Worm (Caenorhabditis elegans) whole organism, young adult: ENCODE results near the gene cysl-2.

Source experiments
- B0019.2 ChIP-seq: fragments of 200-800 bp; sonication (Bioruptor generic); conservative IDR thresholded peaks from 2 replicates; pipeline ENCODE4 v1.3.6; 2022; ENCODE audit warnings: missing genetic modification reagents, missing genetic modification characterization, missing compliant biosample characterization
- B0336.3 ChIP-seq: fragments of 200-800 bp; sonication (Bioruptor generic); IDR thresholded peaks from 2 replicates; pipeline ENCODE4 v1.3.6; 2022; ENCODE audit warnings: missing genetic modification characterization, missing compliant biosample characterization
- C06A6.2 ChIP-seq: fragments of 200-800 bp; sonication (Bioruptor generic); conservative IDR thresholded peaks from 2 replicates; pipeline ENCODE4 v1.3.6; 2022; ENCODE audit warnings: missing genetic modification characterization, missing compliant biosample characterization
- C17E4.6 ChIP-seq: fragments of 200-800 bp; sonication (Bioruptor generic); IDR thresholded peaks from 2 replicates; pipeline ENCODE4 v1.3.6; 2022; ENCODE audit warnings: missing genetic modification reagents, missing genetic modification characterization, missing compliant biosample characterization
- D2030.7 ChIP-seq: fragments of 200-800 bp; sonication (Bioruptor generic); IDR thresholded peaks from 2 replicates; pipeline ENCODE4 v1.3.6; 2022; ENCODE audit warnings: missing genetic modification reagents, missing genetic modification characterization, missing compliant biosample characterization
- F10E7.11 ChIP-seq: sonication (generic microtip); optimal IDR thresholded peaks from 2 replicates; lab custom pipeline; 2017; ENCODE audit warnings: mild to moderate bottlenecking, missing genetic modification characterization, moderate library complexity, missing compliant biosample characterization
- F37B4.10 ChIP-seq: fragments of 200-800 bp; sonication (Bioruptor generic); IDR thresholded peaks from 2 replicates; pipeline ENCODE4 v1.3.6; 2022; ENCODE audit warnings: missing genetic modification characterization, missing compliant biosample characterization
- F57C9.4 ChIP-seq: sonication (generic microtip); optimal IDR thresholded peaks from 2 replicates; lab custom pipeline; 2017; ENCODE audit warnings: mild to moderate bottlenecking, missing genetic modification characterization, missing compliant biosample characterization
- K11D2.4 ChIP-seq: fragments of 200-800 bp; sonication (Bioruptor generic); IDR thresholded peaks from 2 replicates; pipeline ENCODE4 v1.3.6; 2022; ENCODE audit warnings: missing genetic modification reagents, missing genetic modification characterization, missing compliant biosample characterization
- T07F8.4 ChIP-seq: sonication (generic microtip); optimal IDR thresholded peaks from 2 replicates; lab custom pipeline; 2016; ENCODE audit warnings: mild to moderate bottlenecking, missing genetic modification characterization, moderate library complexity, missing compliant biosample characterization
- T26A5.8 ChIP-seq: sonication (generic microtip); optimal IDR thresholded peaks from 2 replicates; lab custom pipeline; 2016; ENCODE audit warnings: missing genetic modification characterization, missing compliant biosample characterization
- Y95B8A.8 ChIP-seq: fragments of 200-800 bp; sonication (Bioruptor generic); IDR thresholded peaks from 2 replicates; pipeline ENCODE4 v1.3.6; 2022; ENCODE audit warnings: missing genetic modification reagents, missing genetic modification characterization, missing compliant biosample characterization
- akir-1 ChIP-seq: fragments of 200-800 bp; sonication (Bioruptor generic); optimal IDR thresholded peaks from 2 replicates; lab custom pipeline; 2018; ENCODE audit warnings: mild to moderate bottlenecking, missing genetic modification characterization, moderate library complexity, missing compliant biosample characterization
- ama-1 ChIP-seq, 3 experiments: fragments of 150-350 bp in 1 of 3; sonication (generic microtip) in 2 of 3; optimal IDR thresholded peaks; 2 replicates each; lab custom pipeline; 2014 to 2018; ENCODE audit warnings: missing biosample characterization in 2 of 3, missing genetic modification characterization in 2 of 3, missing genetic modification reagents in 2 of 3
- aptf-3 ChIP-seq: fragments of 200-800 bp; sonication (Bioruptor generic); IDR thresholded peaks from 2 replicates; pipeline ENCODE4 v1.3.6; 2022; ENCODE audit warnings: missing genetic modification characterization, missing compliant biosample characterization
- atf-7 ChIP-seq: sonication (generic microtip); optimal IDR thresholded peaks from 2 replicates; lab custom pipeline; 2017; ENCODE audit warnings: mild to moderate bottlenecking, missing genetic modification characterization, missing compliant biosample characterization
- attf-3 ChIP-seq: fragments of 200-800 bp; sonication (Bioruptor generic); conservative IDR thresholded peaks from 2 replicates; pipeline ENCODE4 v1.3.6; 2022; ENCODE audit warnings: missing genetic modification reagents, missing genetic modification characterization, missing compliant biosample characterization
- attf-5 ChIP-seq: fragments of 200-800 bp; sonication (Bioruptor generic); optimal IDR thresholded peaks from 2 replicates; lab custom pipeline; 2018; ENCODE audit warnings: mild to moderate bottlenecking, missing genetic modification characterization, missing compliant biosample characterization
- attf-6 ChIP-seq: fragments of 200-800 bp; sonication (Bioruptor generic); IDR thresholded peaks from 2 replicates; pipeline ENCODE4 v1.3.6; 2022; ENCODE audit warnings: missing genetic modification reagents, missing genetic modification characterization, missing compliant biosample characterization
- cebp-2 ChIP-seq: fragments of 200-800 bp; sonication (Bioruptor generic); IDR thresholded peaks from 2 replicates; pipeline ENCODE4 v1.3.6; 2022; ENCODE audit warnings: missing genetic modification characterization, missing compliant biosample characterization
- ceh-40 ChIP-seq: fragments of 200-800 bp; sonication (Bioruptor generic); IDR thresholded peaks from 2 replicates; pipeline ENCODE4 v1.3.6; 2022; ENCODE audit warnings: missing genetic modification characterization, missing compliant biosample characterization
- ceh-58 ChIP-seq: fragments of 200-800 bp; sonication (Bioruptor generic); IDR thresholded peaks from 2 replicates; pipeline ENCODE4 v1.3.6; 2022; ENCODE audit warnings: missing genetic modification characterization, missing compliant biosample characterization
- ceh-79 ChIP-seq: sonication (generic microtip); optimal IDR thresholded peaks from 2 replicates; lab custom pipeline; 2017; ENCODE audit warnings: mild to moderate bottlenecking, missing genetic modification characterization, missing compliant biosample characterization
- chd-7 ChIP-seq: sonication (generic microtip); optimal IDR thresholded peaks from 2 replicates; lab custom pipeline; 2016; ENCODE audit warnings: mild to moderate bottlenecking, missing genetic modification characterization, moderate library complexity, missing compliant biosample characterization
- die-1 ChIP-seq: sonication (generic microtip); optimal IDR thresholded peaks from 2 replicates; lab custom pipeline; 2016; ENCODE audit warnings: missing genotype, mild to moderate bottlenecking, missing genetic modification characterization, missing compliant biosample characterization
- egl-44 ChIP-seq: fragments of 200-800 bp; sonication (Bioruptor generic); IDR thresholded peaks from 2 replicates; pipeline ENCODE4 v1.3.6; 2022; ENCODE audit warnings: missing genetic modification reagents, missing genetic modification characterization, missing compliant biosample characterization
- gei-17 ChIP-seq: fragments of 200-800 bp; sonication (Bioruptor generic); optimal IDR thresholded peaks from 2 replicates; lab custom pipeline; 2018; ENCODE audit warnings: mild to moderate bottlenecking, missing genetic modification characterization, missing compliant biosample characterization
- him-1 ChIP-seq: sonication (generic microtip); optimal IDR thresholded peaks from 2 replicates; lab custom pipeline; 2016; ENCODE audit warnings: missing genotype, missing genetic modification reagents, missing genetic modification characterization, missing compliant biosample characterization
- hlh-12 ChIP-seq: sonication (generic microtip); optimal IDR thresholded peaks from 2 replicates; lab custom pipeline; 2016; ENCODE audit warnings: missing genetic modification characterization, missing compliant biosample characterization
- hmg-20 ChIP-seq: fragments of 200-800 bp; sonication (Bioruptor generic); IDR thresholded peaks from 2 replicates; pipeline ENCODE4 v1.3.6; 2022; ENCODE audit warnings: missing genetic modification reagents, missing genetic modification characterization, missing compliant biosample characterization
- hsf-1 ChIP-seq: fragments of 200-800 bp; sonication (Bioruptor generic); IDR thresholded peaks from 2 replicates; pipeline ENCODE4 v1.3.6; 2022; ENCODE audit warnings: missing genetic modification reagents, missing genetic modification characterization, missing compliant biosample characterization
- lag-1 ChIP-seq: fragments of 200-800 bp; sonication (Bioruptor generic); IDR thresholded peaks from 2 replicates; pipeline ENCODE4 v1.3.6; 2022; ENCODE audit warnings: missing genetic modification reagents, missing genetic modification characterization, missing compliant biosample characterization
- let-526 ChIP-seq: fragments of 200-800 bp; sonication (Bioruptor generic); IDR thresholded peaks from 2 replicates; pipeline ENCODE4 v1.3.6; 2022; ENCODE audit warnings: missing genetic modification reagents, missing genetic modification characterization, missing compliant biosample characterization
- let-607 ChIP-seq, 2 experiments: fragments of 200-800 bp in 1 of 2; sonication (Bioruptor generic) in 1 of 2; sonication (generic microtip) in 1 of 2; optimal IDR thresholded peaks; 2 replicates each; lab custom pipeline; 2016 to 2018; ENCODE audit warnings: mild to moderate bottlenecking in 2 of 2, missing compliant biosample characterization in 2 of 2, missing genetic modification characterization in 2 of 2, moderate library complexity in 2 of 2, missing genotype in 1 of 2
- lin-35 ChIP-seq, 3 experiments: fragments of 150-350 bp in 2 of 3; sonication (generic microtip) in 1 of 3; optimal IDR thresholded peaks; 2 replicates each; lab custom pipeline; 2014 to 2018; ENCODE audit warnings: missing biosample characterization in 3 of 3, missing genetic modification characterization in 3 of 3, missing genetic modification reagents in 3 of 3
- lsl-1 ChIP-seq: fragments of 200-800 bp; sonication (Bioruptor generic); optimal IDR thresholded peaks from 2 replicates; lab custom pipeline; 2018; ENCODE audit warnings: mild to moderate bottlenecking, missing genetic modification characterization, moderate library complexity, missing compliant biosample characterization
- madf-3 ChIP-seq: fragments of 200-800 bp; sonication (Bioruptor generic); IDR thresholded peaks from 2 replicates; pipeline ENCODE4 v1.3.6; 2022; ENCODE audit warnings: missing genetic modification reagents, missing genetic modification characterization, missing compliant biosample characterization
- madf-6 ChIP-seq: fragments of 200-800 bp; sonication (Bioruptor generic); IDR thresholded peaks from 2 replicates; pipeline ENCODE4 v1.3.6; 2022; ENCODE audit warnings: missing genetic modification reagents, missing genetic modification characterization, missing compliant biosample characterization
- madf-8 ChIP-seq: fragments of 200-800 bp; sonication (Bioruptor generic); conservative IDR thresholded peaks from 2 replicates; pipeline ENCODE4 v1.3.6; 2022; ENCODE audit warnings: missing genetic modification reagents, missing genetic modification characterization, missing compliant biosample characterization
- nfya-2 ChIP-seq: fragments of 200-800 bp; sonication (Bioruptor generic); IDR thresholded peaks from 2 replicates; pipeline ENCODE4 v1.3.6; 2022; ENCODE audit warnings: missing genetic modification reagents, missing genetic modification characterization, missing compliant biosample characterization
- pha-4 ChIP-seq: fragments of 150-350 bp; sonication (generic microtip); optimal IDR thresholded peaks from 2 replicates; lab custom pipeline; 2014; ENCODE audit warnings: missing biosample characterization, missing genetic modification reagents, missing genetic modification characterization
- repo-1 ChIP-seq: sonication (generic microtip); optimal IDR thresholded peaks from 2 replicates; lab custom pipeline; 2017; ENCODE audit warnings: mild to moderate bottlenecking, missing genetic modification characterization, missing compliant biosample characterization
- rpc-1 ChIP-seq, 2 experiments: fragments of 150-350 bp in 1 of 2; sonication (generic microtip) in 1 of 2; optimal IDR thresholded peaks; 2 replicates each; lab custom pipeline; 2014 to 2018; ENCODE audit warnings: missing biosample characterization in 1 of 2, missing genetic modification characterization in 1 of 2, missing genetic modification reagents in 1 of 2, missing genotype in 1 of 2
- sptf-2 ChIP-seq: fragments of 200-800 bp; sonication (Bioruptor generic); optimal IDR thresholded peaks from 2 replicates; lab custom pipeline; 2018; ENCODE audit warnings: mild to moderate bottlenecking, missing genetic modification characterization, missing compliant biosample characterization
- tlf-1 ChIP-seq: fragments of 200-800 bp; sonication (Bioruptor generic); optimal IDR thresholded peaks from 2 replicates; lab custom pipeline; 2018; ENCODE audit warnings: mild to moderate bottlenecking, missing genetic modification characterization, missing compliant biosample characterization
- unc-130 ChIP-seq: sonication (generic microtip); optimal IDR thresholded peaks from 2 replicates; lab custom pipeline; 2016; ENCODE audit warnings: missing genetic modification reagents, missing genetic modification characterization, missing compliant biosample characterization
- ztf-26 ChIP-seq: sonication (generic microtip); optimal IDR thresholded peaks from 2 replicates; lab custom pipeline; 2017; ENCODE audit warnings: missing genetic modification characterization, missing compliant biosample characterization
- ztf-28 ChIP-seq: fragments of 200-800 bp; sonication (Bioruptor generic); IDR thresholded peaks from 2 replicates; pipeline ENCODE4 v1.3.6; 2022; ENCODE audit warnings: missing genetic modification reagents, missing genetic modification characterization, missing compliant biosample characterization
- ztf-6 ChIP-seq: fragments of 200-800 bp; sonication (Bioruptor generic); IDR thresholded peaks from 2 replicates; pipeline ENCODE4 v1.3.6; 2022; ENCODE audit warnings: missing genetic modification reagents, missing genetic modification characterization, missing compliant biosample characterization

The cysl-2 gene

DNA sequence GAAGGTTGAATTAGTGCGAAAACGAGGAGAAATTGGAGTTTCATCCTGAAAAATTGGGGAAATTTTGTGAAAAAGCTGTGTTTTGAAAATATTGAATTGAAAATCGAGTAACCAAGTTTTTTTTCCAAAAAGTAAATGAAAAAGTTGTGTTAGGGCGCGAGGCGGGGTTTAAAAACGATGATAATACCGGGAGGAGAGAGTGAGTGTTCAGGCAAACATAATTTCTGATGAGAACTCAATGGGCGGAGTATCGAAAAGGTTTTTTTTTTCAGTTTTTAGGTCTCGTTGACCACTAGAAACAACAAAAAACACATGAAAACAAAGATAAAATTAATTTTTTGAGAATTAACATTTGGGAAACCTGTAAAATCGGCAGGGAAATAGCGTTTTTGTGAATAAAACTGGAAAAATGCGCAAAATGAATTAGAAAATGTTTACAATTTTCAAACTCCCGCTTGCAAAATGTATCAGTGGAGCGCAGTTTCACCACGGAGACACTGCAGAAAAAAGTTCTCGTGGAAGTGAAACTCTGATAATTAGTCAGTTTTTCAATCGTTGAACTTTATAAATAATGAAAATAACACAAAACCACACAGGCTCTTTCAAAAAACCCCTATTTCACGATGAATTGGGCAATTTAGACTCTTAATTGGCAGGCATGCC, 14.5 kb downstream of the cysl-2 start, which contains the start of gene C13B4.1 (continued):
- TF ChIP-seq F37B4.10, result no peak
- TF ChIP-seq Y95B8A.8, result no peak
- no peak for TF ChIP-seq T26A5.8 (tag; lab: Kevin White, UChicago)
- TF ChIP-seq T07F8.4 (tag; lab: Kevin White, UChicago), result no peak
- no peak for TF ChIP-seq ztf-28 (GFP tag; lab: Robert Waterston, UW)
- TF ChIP-seq tlf-1 (GFP tag; lab: Kevin White, UChicago), result no peak
- no peak for TF ChIP-seq atf-7 (tag; lab: Kevin White, UChicago)
- no peak for TF ChIP-seq attf-6 (GFP tag; lab: Robert Waterston, UW)
- TF ChIP-seq pha-4 (tag; lab: Kevin White, UChicago), result no peak
- TF ChIP-seq hmg-20 (GFP tag; lab: Robert Waterston, UW), result no peak
- TF ChIP-seq lin-35 (GFP tag; optimal IDR thresholded peaks at IDR 0.05; lab: Kevin White, UChicago), result peak in 2 of 3 experiments; percentile 11 to 55
- TF ChIP-seq let-607 (tag; optimal IDR thresholded peaks at IDR 0.05; lab: Kevin White, UChicago), result no peak
- TF ChIP-seq rpc-1 (optimal IDR thresholded peaks at IDR 0.05; lab: Kevin White, UChicago), result no peak
- TF ChIP-seq rpc-1 (tag; optimal IDR thresholded peaks at IDR 0.05; lab: Kevin White, UChicago), result no peak
- no peak for TF ChIP-seq K11D2.4
- no peak for TF ChIP-seq let-526 (GFP tag; lab: Robert Waterston, UW)
- TF ChIP-seq aptf-3, result no peak
- TF ChIP-seq ztf-26 (tag; lab: Kevin White, UChicago), result no peak
- TF ChIP-seq cebp-2 (GFP tag; lab: Robert Waterston, UW), result no peak
- no peak for TF ChIP-seq madf-3
- TF ChIP-seq akir-1, result no peak
- no peak for TF ChIP-seq attf-3 (GFP tag; lab: Robert Waterston, UW)
- no peak for TF ChIP-seq ama-1 (optimal IDR thresholded peaks at IDR 0.05; lab: Kevin White, UChicago)
- no peak for TF ChIP-seq ama-1 (GFP tag; optimal IDR thresholded peaks at IDR 0.05; lab: Kevin White, UChicago)
- no peak for TF ChIP-seq hsf-1
- TF ChIP-seq sptf-2 (GFP tag; lab: Kevin White, UChicago), result no peak
- TF ChIP-seq lsl-1 (GFP tag; lab: Kevin White, UChicago), result peak; percentile 75
- no peak for TF ChIP-seq chd-7 (tag; lab: Kevin White, UChicago)
- TF ChIP-seq B0336.3 (GFP tag; lab: Robert Waterston, UW), result no peak
- no peak for TF ChIP-seq egl-44 (GFP tag; lab: Robert Waterston, UW)
- peak; percentile 90 for TF ChIP-seq D2030.7 (GFP tag; lab: Robert Waterston, UW)
- TF ChIP-seq F57C9.4 (tag; lab: Kevin White, UChicago), result no peak
- peak; percentile 39 for TF ChIP-seq madf-8 (GFP tag; lab: Robert Waterston, UW)
- no peak for TF ChIP-seq gei-17 (GFP tag; lab: Kevin White, UChicago)
- no peak for TF ChIP-seq lag-1 (GFP tag; lab: Robert Waterston, UW)
- no peak for TF ChIP-seq C06A6.2 (GFP tag; lab: Robert Waterston, UW)
- no peak for TF ChIP-seq die-1
- TF ChIP-seq nfya-2 (GFP tag; lab: Robert Waterston, UW), result no peak
- TF ChIP-seq madf-6 (GFP tag; lab: Robert Waterston, UW), result peak; percentile 80
- TF ChIP-seq hlh-12 (tag; lab: Kevin White, UChicago), result no peak
- TF ChIP-seq C17E4.6 (GFP tag; lab: Robert Waterston, UW), result no peak
- no peak for TF ChIP-seq attf-5 (GFP tag; lab: Kevin White, UChicago)
- TF ChIP-seq ceh-40 (GFP tag; lab: Robert Waterston, UW), result no peak
- no peak for TF ChIP-seq B0019.2 (GFP tag; lab: Robert Waterston, UW)
- TF ChIP-seq ztf-6 (GFP tag; lab: Robert Waterston, UW), result no peak
- peak; percentile 11 for TF ChIP-seq him-1
- no peak for TF ChIP-seq repo-1 (tag; lab: Kevin White, UChicago)
- no peak for TF ChIP-seq F10E7.11
- TF ChIP-seq ceh-79 (tag; lab: Kevin White, UChicago), result no peak
- TF ChIP-seq ceh-58 (GFP tag; lab: Robert Waterston, UW), result no peak
- peak; percentile 49 for TF ChIP-seq unc-130
